Fruit fly (Drosophila melanogaster): ENCODE measurements around the gene inaF-A.

inaF-A gene

DNA sequence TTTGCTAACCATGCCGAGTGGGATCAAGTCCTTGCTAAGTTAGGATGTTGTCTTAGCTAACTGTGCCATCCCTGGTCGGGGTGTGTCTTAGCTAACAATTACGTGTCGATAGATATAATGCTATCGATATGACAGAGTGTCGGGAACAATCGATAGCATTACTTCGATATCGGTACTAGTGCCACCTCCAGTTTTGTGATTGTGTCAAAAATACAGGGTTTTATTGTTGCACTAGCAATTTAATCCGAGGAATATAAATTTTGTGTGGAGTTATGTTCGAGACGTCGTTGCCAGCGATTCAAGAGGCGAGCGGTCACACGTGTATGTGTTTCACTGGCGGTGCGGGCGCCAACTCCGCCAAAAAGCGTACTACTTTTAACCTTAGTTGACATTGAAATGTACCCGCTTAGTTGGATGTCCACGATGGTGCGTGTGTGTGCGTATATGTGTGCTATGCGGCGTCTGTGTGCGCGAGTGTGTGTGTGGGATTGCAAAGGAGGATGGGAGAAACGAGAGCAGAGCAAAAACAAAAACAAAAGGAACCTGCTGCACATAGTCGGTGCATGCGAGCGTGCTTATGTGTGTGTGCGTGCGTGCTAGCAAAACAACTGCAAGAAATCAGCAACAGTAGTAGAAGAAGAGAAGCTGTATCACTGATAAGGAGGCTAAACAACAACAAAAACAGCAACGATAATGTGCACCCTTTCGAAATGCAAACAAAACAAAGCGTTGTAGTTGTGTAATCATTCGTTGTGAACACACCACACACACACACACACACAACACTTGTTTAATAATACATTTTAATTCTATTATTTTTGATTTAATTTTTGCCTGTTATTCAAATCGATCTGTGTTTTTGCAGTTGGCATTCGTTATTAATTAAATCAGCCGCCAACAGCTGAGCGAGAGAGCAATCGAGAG, 38.5 kb downstream of the inaF-A start, which contains the start of gene PhKgamma (continued):
- TF ChIP-seq CG6254 (GFP tag; optimal IDR thresholded peaks at IDR 0.05) (no peak), CG12942 (GFP tag; optimal IDR thresholded peaks at IDR 0.05) (peak; percentile 29), dpn (GFP tag; optimal IDR thresholded peaks at IDR 0.05) (peak in 1 of 2 experiments; percentile 44), CG4707 (GFP tag; optimal IDR thresholded peaks at IDR 0.05) (no peak), ken (GFP tag; IDR thresholded peaks at IDR 0.05) (no peak), CG14050 (GFP tag; IDR thresholded peaks at IDR 0.05) (no peak), Med (GFP tag) (peak; percentile 86), h (optimal IDR thresholded peaks at IDR 0.05) (no peak), CG33557 (GFP tag; optimal IDR thresholded peaks at IDR 0.05) (no peak), MESR4 (GFP tag; optimal IDR thresholded peaks at IDR 0.05) (peak; percentile 92), Stat92E (GFP tag; optimal IDR thresholded peaks at IDR 0.05) (no peak), bigmax (GFP tag; optimal IDR thresholded peaks at IDR 0.05) (peak; percentile 22), CG7357 (GFP tag; IDR thresholded peaks at IDR 0.05) (no peak), CoRest (tag; optimal IDR thresholded peaks at IDR 0.05) (peak; percentile 29), Pdp1 (GFP tag; optimal IDR thresholded peaks at IDR 0.05) (peak in 1 of 2 experiments; percentile 84), nerfin-1 (tag; optimal IDR thresholded peaks at IDR 0.05) (peak; percentile 61), btn (GFP tag; optimal IDR thresholded peaks at IDR 0.05) (no peak), kni (GFP tag; optimal IDR thresholded peaks at IDR 0.05) (peak; percentile 77), CG8359 (GFP tag; optimal IDR thresholded peaks at IDR 0.05; ENCODE audit: borderline replicate concordance) (no peak), sug (tag; optimal IDR thresholded peaks at IDR 0.05) (peak; percentile 50), tx (GFP tag; optimal IDR thresholded peaks at IDR 0.05) (no peak), gfzf (GFP tag; optimal IDR thresholded peaks at IDR 0.05) (peak; percentile 69), CG7963 (GFP tag; IDR thresholded peaks at IDR 0.05; ENCODE audit: partially characterized antibody) (peak; percentile 92), CG11247 (GFP tag; IDR thresholded peaks at IDR 0.05) (no peak), CG2202 (tag; optimal IDR thresholded peaks at IDR 0.05) (no peak), ase (GFP tag; IDR thresholded peaks at IDR 0.05) (no peak), CG32532 (GFP tag; IDR thresholded peaks at IDR 0.05) (peak; percentile 41; the same call in 1 of the 2 replicates), Rfx (GFP tag; IDR thresholded peaks at IDR 0.05) (peak; percentile 52), CG1602 (GFP tag; optimal IDR thresholded peaks at IDR 0.05) (no peak), bsh (GFP tag; optimal IDR thresholded peaks at IDR 0.05) (peak; percentile 15 to 56), CG33213 (GFP tag; optimal IDR thresholded peaks at IDR 0.05) (peak; percentile 73), ranshi (GFP tag; IDR thresholded peaks at IDR 0.05) (no peak), CG3995 (GFP tag; optimal IDR thresholded peaks at IDR 0.05) (no peak), grau (tag; optimal IDR thresholded peaks at IDR 0.05) (peak; percentile 41), Nf-YC (tag; optimal IDR thresholded peaks at IDR 0.05) (peak; percentile 21), CG5953 (GFP tag; IDR thresholded peaks at IDR 0.05) (no peak), dysf (GFP tag; IDR thresholded peaks at IDR 0.05) (no peak; the same call in 2 of the 3 replicates), HLH4C (GFP tag; IDR thresholded peaks at IDR 0.05; ENCODE audit: partially characterized antibody) (peak; percentile 87), sens-2 (GFP tag; IDR thresholded peaks at IDR 0.05) (no peak), gem (tag; optimal IDR thresholded peaks at IDR 0.05) (peak; percentile 21)

All from whole organism, embryonic.